Worm (Caenorhabditis elegans): ENCODE data around the gene fbxa-90.
A peak's percentile ranks its signal among the peaks of the same experiment; 100 is the strongest.
"Not testable (repeated sequence)": the region's sequence is repeated elsewhere in the genome, so short reads cannot be mapped to it uniquely, and the experiment has no call there.

The fbxa-90 gene

DNA sequence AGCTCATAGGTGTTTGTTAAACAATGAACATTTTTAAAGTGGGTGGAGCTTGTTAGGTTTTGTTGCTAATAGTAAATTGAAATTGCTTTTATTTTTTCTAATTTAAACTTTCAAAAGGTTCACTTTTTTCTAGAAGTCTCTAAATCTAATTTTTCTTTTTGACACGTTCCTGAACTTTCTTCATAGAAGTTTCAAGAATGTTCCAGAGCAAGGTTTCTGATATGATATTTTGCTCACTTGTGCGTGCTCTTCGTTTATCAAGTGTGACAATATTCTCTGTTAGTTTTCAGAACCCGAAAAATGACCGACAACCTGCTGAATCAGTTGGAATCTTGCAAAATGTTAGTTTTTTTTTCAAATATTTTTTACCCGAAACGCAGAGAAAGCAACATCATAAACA is 27.9 kb upstream of the fbxa-90 start, which contains the start of gene fbxa-148:
TSS of gene fbxa-148 (plus strand) at position 301 of the 400 bp plus-strand sequence.
- not testable (repeated sequence) for TF ChIP-seq ceh-100 (GFP tag; IDR thresholded peaks at IDR 0.05); pha-4 (tag; optimal IDR thresholded peaks at IDR 0.05); T26A5.8 (tag; optimal IDR thresholded peaks at IDR 0.05)

DNA sequence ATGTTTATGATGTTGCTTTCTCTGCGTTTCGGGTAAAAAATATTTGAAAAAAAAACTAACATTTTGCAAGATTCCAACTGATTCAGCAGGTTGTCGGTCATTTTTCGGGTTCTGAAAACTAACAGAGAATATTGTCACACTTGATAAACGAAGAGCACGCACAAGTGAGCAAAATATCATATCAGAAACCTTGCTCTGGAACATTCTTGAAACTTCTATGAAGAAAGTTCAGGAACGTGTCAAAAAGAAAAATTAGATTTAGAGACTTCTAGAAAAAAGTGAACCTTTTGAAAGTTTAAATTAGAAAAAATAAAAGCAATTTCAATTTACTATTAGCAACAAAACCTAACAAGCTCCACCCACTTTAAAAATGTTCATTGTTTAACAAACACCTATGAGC is 18.6 kb upstream of the fbxa-90 start, which contains the start of gene fbxa-112:
TSS of gene fbxa-112 (minus strand) at position 101 of the 400 bp plus-strand sequence.
- TF ChIP-seq tlf-1 (GFP tag; optimal IDR thresholded peaks at IDR 0.05); ZK185.1 (tag; optimal IDR thresholded peaks at IDR 0.05; ENCODE audit: poor library complexity, severe bottlenecking); nhr-179 (tag; optimal IDR thresholded peaks at IDR 0.05): not testable (repeated sequence)

DNA sequence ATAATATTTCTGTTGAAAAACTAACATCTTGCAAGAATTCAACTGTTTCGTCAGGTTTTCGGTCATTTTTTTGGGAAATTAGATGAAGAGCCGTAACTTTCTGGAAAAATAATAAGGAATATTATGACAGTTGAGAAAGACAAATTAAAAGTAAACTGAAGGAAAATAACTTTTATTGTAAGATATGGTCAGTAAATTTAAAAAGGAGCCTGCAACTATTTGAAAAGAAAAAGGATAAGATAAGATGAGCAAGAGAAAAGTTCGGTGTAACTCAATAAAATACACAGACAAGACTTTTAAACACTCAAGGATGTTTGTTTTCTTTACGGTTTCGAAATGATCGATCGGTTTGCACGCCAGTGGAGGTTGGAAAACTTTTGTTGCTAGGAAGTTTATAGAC is 17.0 kb upstream of the fbxa-90 start, which contains the start of gene fbxa-111:
TSS of gene fbxa-111 (minus strand) at position 101 of the 400 bp plus-strand sequence.
- TF ChIP-seq sea-2 (GFP tag; IDR thresholded peaks at IDR 0.05); die-1 (tag; optimal IDR thresholded peaks at IDR 0.05); ceh-58 (GFP tag; IDR thresholded peaks at IDR 0.05): not testable (repeated sequence)

DNA sequence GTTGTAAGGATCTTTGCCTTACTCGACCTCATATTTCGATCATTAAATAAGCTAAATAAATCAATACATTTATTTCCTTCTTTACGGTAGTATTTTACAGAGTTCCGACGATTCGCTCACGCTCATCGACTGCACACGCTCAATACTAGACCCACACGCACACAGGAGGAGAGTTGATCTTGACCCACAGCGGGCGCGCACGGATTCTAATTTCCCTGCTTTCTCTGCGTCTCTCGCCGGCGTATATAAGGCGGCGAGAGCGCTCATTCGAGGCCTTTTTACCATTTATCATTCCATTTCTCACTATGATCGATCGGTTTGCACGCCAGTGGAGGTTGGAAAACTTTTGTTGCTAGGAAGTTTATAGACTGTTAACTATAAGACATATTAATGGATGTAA is 16.6 kb upstream of the fbxa-90 start:
- TF ChIP-seq let-526 (GFP tag; IDR thresholded peaks at IDR 0.05) (no peak), attf-5 (GFP tag; optimal IDR thresholded peaks at IDR 0.05) (no peak), sea-2 (GFP tag; IDR thresholded peaks at IDR 0.05) (no peak), madf-6 (GFP tag; IDR thresholded peaks at IDR 0.05) (peak; percentile 90), efl-1 (GFP tag; optimal IDR thresholded peaks at IDR 0.05) (peak; percentile 79), snpc-3.4 (tag; optimal IDR thresholded peaks at IDR 0.05) (no peak), madf-3 (GFP tag; IDR thresholded peaks at IDR 0.05) (0 out of 2 replicates have a peak, but pooled peaks have one; percentile 42), akir-1 (GFP tag; optimal IDR thresholded peaks at IDR 0.05) (no peak), attf-6 (GFP tag; IDR thresholded peaks at IDR 0.05) (peak; percentile 78), snpc-4 (GFP tag; optimal IDR thresholded peaks at IDR 0.05) (no peak), snpc-4 (tag; optimal IDR thresholded peaks at IDR 0.05) (peak in 1 of 4 experiments; percentile 40), hsf-1 (GFP tag; IDR thresholded peaks at IDR 0.05) (no peak), F22D6.2 (tag; optimal IDR thresholded peaks at IDR 0.05) (no peak), madf-8 (GFP tag; conservative IDR thresholded peaks at IDR 0.05) (peak; percentile 78), xnd-1 (tag; optimal IDR thresholded peaks at IDR 0.05) (peak; percentile 84), F52B5.7 (tag; optimal IDR thresholded peaks at IDR 0.05) (no peak), dpl-1 (GFP tag; optimal IDR thresholded peaks at IDR 0.05) (peak; percentile 38), nfyb-1 (GFP tag; IDR thresholded peaks at IDR 0.05) (no peak), fkh-3 (tag; optimal IDR thresholded peaks at IDR 0.05) (no peak)

DNA sequence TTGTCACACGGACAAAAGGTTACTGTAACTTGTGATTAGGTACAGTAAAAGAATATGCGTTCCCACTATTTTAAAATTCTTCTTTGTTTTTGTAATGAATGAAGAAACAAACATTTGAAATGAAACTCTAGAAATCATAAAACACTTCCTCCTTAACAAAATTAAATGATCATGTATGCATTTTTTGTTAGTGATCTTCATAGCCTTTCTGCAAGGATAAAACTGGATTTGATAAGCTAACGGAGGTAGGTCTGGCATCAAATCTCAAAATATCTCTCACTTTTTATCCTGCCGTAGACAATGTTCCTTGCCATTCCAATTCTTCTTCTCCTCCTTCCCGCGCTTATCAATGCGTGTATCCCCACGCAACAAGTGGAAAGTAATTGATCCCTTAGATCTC is 15.1 kb upstream of the fbxa-90 start, which contains the start of gene clec-238:
TSS of gene clec-238 (plus strand) at position 301 of the 400 bp plus-strand sequence.
- TF ChIP-seq Y53F4B.3 (GFP tag; IDR thresholded peaks at IDR 0.05) (no peak), nfya-2 (GFP tag; IDR thresholded peaks at IDR 0.05) (no peak), attf-6 (GFP tag; IDR thresholded peaks at IDR 0.05) (no peak)

DNA sequence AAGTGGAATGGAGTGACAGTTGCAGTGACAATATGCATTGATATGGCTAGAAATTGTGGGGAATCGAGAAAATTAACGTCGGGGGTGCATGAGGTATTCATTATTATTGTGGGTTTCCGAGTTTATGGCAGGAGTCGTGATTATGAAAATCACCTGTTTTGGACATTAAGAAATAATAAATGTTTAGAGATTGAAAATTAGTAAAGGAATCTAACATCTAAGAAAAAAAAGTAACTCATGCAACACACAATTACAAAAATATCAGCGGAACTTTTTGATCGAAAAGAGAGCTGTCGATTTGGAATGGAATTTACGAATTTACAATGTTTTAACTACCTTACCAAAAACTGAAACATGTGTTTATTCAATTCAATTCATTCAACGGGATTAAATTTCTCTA is 11.8 kb upstream of the fbxa-90 start, which contains the start of gene srh-206:
TSS of gene srh-206 (minus strand) at position 101 of the 400 bp plus-strand sequence.
- TF ChIP-seq ztf-28 (GFP tag; IDR thresholded peaks at IDR 0.05) (no peak), snpc-1.3 (tag; optimal IDR thresholded peaks at IDR 0.05; ENCODE audit: insufficient read depth) (no peak), cebp-2 (GFP tag; IDR thresholded peaks at IDR 0.05) (no peak), ztf-6 (GFP tag; IDR thresholded peaks at IDR 0.05) (no peak), Y56A3A.18 (GFP tag; IDR thresholded peaks at IDR 0.05) (no peak), pbrm-1 (GFP tag; IDR thresholded peaks at IDR 0.05) (no peak), F23B12.7 (tag; optimal IDR thresholded peaks at IDR 0.05; ENCODE audit: insufficient read depth) (no peak), ekl-4 (GFP tag; IDR thresholded peaks at IDR 0.05) (no peak), aptf-3 (GFP tag; IDR thresholded peaks at IDR 0.05) (no peak), ztf-22 (GFP tag; optimal IDR thresholded peaks at IDR 0.05) (no peak), F55B11.4 (tag; optimal IDR thresholded peaks at IDR 0.05; ENCODE audit: borderline replicate concordance, insufficient read depth) (no peak), cebp-1 (GFP tag; IDR thresholded peaks at IDR 0.05) (no peak), cebp-1 (tag; optimal IDR thresholded peaks at IDR 0.05) (no peak)

Measured in whole organism, young adult.